Worm (Caenorhabditis elegans) whole organism, L4 larva: ENCODE data around the gene C39D10.8.

Experiments
- D1046.2 ChIP-seq: fragments of 200-800 bp; sonication (Bioruptor generic); IDR thresholded peaks from 2 replicates; pipeline ENCODE4 v1.3.6; 2022; ENCODE audit warnings: missing genetic modification characterization, missing compliant biosample characterization
- F26F4.8 ChIP-seq: fragments of 200-800 bp; sonication (Bioruptor generic); conservative IDR thresholded peaks from 2 replicates; pipeline ENCODE4 v1.3.6; 2022; ENCODE audit warnings: missing genetic modification characterization, missing compliant biosample characterization
- F37D6.2 ChIP-seq: sonication (generic microtip); optimal IDR thresholded peaks from 2 replicates; lab custom pipeline; 2016; ENCODE audit warnings: mild to moderate bottlenecking, missing genetic modification characterization, missing compliant biosample characterization
- F49E8.2 ChIP-seq: sonication (generic microtip); optimal IDR thresholded peaks from 2 replicates; lab custom pipeline; 2016; ENCODE audit warnings: missing compliant biosample characterization, mild to moderate bottlenecking, missing genetic modification characterization, borderline replicate concordance
- R02D3.7 ChIP-seq: fragments of 150-350 bp; sonication (generic microtip); optimal IDR thresholded peaks from 3 replicates; lab custom pipeline; 2014; ENCODE audit warnings: missing biosample characterization, missing genetic modification characterization
- Y48G9A.11 ChIP-seq: fragments of 200-800 bp; sonication (Bioruptor generic); IDR thresholded peaks from 2 replicates; pipeline ENCODE4 v1.3.6; 2022; ENCODE audit warnings: missing genetic modification reagents, missing genetic modification characterization, missing compliant biosample characterization
- Y5F2A.4 ChIP-seq: fragments of 200-800 bp; sonication (Bioruptor generic); optimal IDR thresholded peaks from 2 replicates; lab custom pipeline; 2018; ENCODE audit warnings: mild to moderate bottlenecking, missing genetic modification characterization, missing compliant biosample characterization
- Y75B8A.6 ChIP-seq: fragments of 200-800 bp; sonication (Bioruptor generic); IDR thresholded peaks from 2 replicates; pipeline ENCODE4 v1.3.6; 2022; ENCODE audit warnings: missing genetic modification reagents, missing genetic modification characterization, missing compliant biosample characterization
- ZK546.5 ChIP-seq, 2 experiments: sonication (generic microtip); optimal IDR thresholded peaks; 2 replicates each; lab custom pipeline; 2017; ENCODE audit warnings: missing biosample characterization in 2 of 2, missing genetic modification characterization in 2 of 2
- aha-1 ChIP-seq: fragments of 150-350 bp; peaks from one replicate; lab custom pipeline; 2014; ENCODE audit warnings: missing biosample characterization, missing genetic modification characterization
- aly-2 ChIP-seq: sonication (generic microtip); optimal IDR thresholded peaks from 2 replicates; lab custom pipeline; 2018; ENCODE audit warnings: missing biosample characterization, missing genetic modification characterization
- arid-1 ChIP-seq: fragments of 200-800 bp; sonication (Bioruptor generic); conservative IDR thresholded peaks from 2 replicates; pipeline ENCODE4 v1.3.6; 2022; ENCODE audit warnings: missing genetic modification reagents, missing genetic modification characterization, missing compliant biosample characterization
- ceh-20 ChIP-seq: fragments of 200-800 bp; sonication (Bioruptor generic); IDR thresholded peaks from 2 replicates; pipeline ENCODE4 v1.3.6; 2022; ENCODE audit warnings: missing genetic modification reagents, missing genetic modification characterization, missing compliant biosample characterization
- ctbp-1 ChIP-seq: fragments of 200-800 bp; sonication (Bioruptor generic); IDR thresholded peaks from 2 replicates; pipeline ENCODE4 v1.3.6; 2022; ENCODE audit warnings: missing genetic modification reagents, missing genetic modification characterization, missing compliant biosample characterization
- daf-16 ChIP-seq, 3 experiments: sonication (generic microtip); optimal IDR thresholded peaks; 2 replicates each; lab custom pipeline; 2016 to 2017; ENCODE audit warnings: missing genetic modification characterization in 3 of 3, missing genetic modification reagents in 3 of 3, mild to moderate bottlenecking in 2 of 3, missing compliant biosample characterization in 2 of 3, missing biosample characterization in 1 of 3, moderate library complexity in 1 of 3
- dve-1 ChIP-seq: sonication (generic microtip); optimal IDR thresholded peaks from 2 replicates; lab custom pipeline; 2017; ENCODE audit warnings: antibody characterized with exemption, mild to moderate bottlenecking, missing genetic modification characterization, missing compliant biosample characterization; ENCODE audit not compliant: insufficient read depth
- egl-27 ChIP-seq: sonication (generic microtip); optimal IDR thresholded peaks from 3 replicates; lab custom pipeline; 2017; ENCODE audit warnings: missing biosample characterization, missing genetic modification reagents, missing genetic modification characterization
- jun-1 ChIP-seq: fragments of 150-350 bp; optimal IDR thresholded peaks from 2 replicates; lab custom pipeline; 2014; ENCODE audit warnings: missing biosample characterization, missing genetic modification reagents, missing genetic modification characterization
- lin-13 ChIP-seq: fragments of 150-350 bp; optimal IDR thresholded peaks from 2 replicates; lab custom pipeline; 2014; ENCODE audit warnings: missing biosample characterization, missing genetic modification reagents, missing genetic modification characterization
- mdl-1 ChIP-seq, 2 experiments: fragments of 150-350 bp in 1 of 2; sonication (generic microtip) in 1 of 2; optimal IDR thresholded peaks; 2 replicates each; lab custom pipeline; 2014 to 2017; ENCODE audit warnings: missing biosample characterization in 2 of 2, missing genetic modification characterization in 2 of 2
- mdt-29 ChIP-seq: fragments of 200-800 bp; sonication (Bioruptor generic); IDR thresholded peaks from 2 replicates; pipeline ENCODE4 v1.3.6; 2022; ENCODE audit warnings: missing genetic modification reagents, missing genetic modification characterization, missing compliant biosample characterization
- mxl-2 ChIP-seq: fragments of 200-800 bp; sonication (Bioruptor generic); conservative IDR thresholded peaks from 2 replicates; pipeline ENCODE4 v1.3.6; 2022; ENCODE audit warnings: missing genetic modification reagents, missing genetic modification characterization, missing compliant biosample characterization
- nhr-41 ChIP-seq: fragments of 200-800 bp; sonication (Bioruptor generic); IDR thresholded peaks from 2 replicates; pipeline ENCODE4 v1.3.6; 2022; ENCODE audit warnings: missing genetic modification reagents, missing genetic modification characterization, missing compliant biosample characterization
- nhr-6 ChIP-seq: fragments of 150-350 bp; optimal IDR thresholded peaks from 2 replicates; lab custom pipeline; 2014; ENCODE audit warnings: missing biosample characterization, missing genetic modification characterization
- pqm-1 ChIP-seq: sonication (generic microtip); optimal IDR thresholded peaks from 2 replicates; lab custom pipeline; 2017; ENCODE audit warnings: missing biosample characterization, missing genetic modification characterization
- rbr-2 ChIP-seq: sonication (generic microtip); optimal IDR thresholded peaks from 2 replicates; lab custom pipeline; 2016; ENCODE audit warnings: missing genotype, missing genetic modification characterization, missing compliant biosample characterization
- set-16 ChIP-seq: fragments of 200-800 bp; sonication (Bioruptor generic); IDR thresholded peaks from 2 replicates; pipeline ENCODE4 v1.3.6; 2022; ENCODE audit warnings: missing genetic modification reagents, missing genetic modification characterization, missing compliant biosample characterization
- snpc-4 ChIP-seq: fragments of 150-350 bp; optimal IDR thresholded peaks from 2 replicates; lab custom pipeline; 2014; ENCODE audit warnings: missing biosample characterization, missing genetic modification characterization
- spr-1 ChIP-seq: sonication (generic microtip); optimal IDR thresholded peaks from 2 replicates; lab custom pipeline; 2016; ENCODE audit warnings: mild to moderate bottlenecking, missing genetic modification characterization, missing compliant biosample characterization
- unc-62 ChIP-seq, 3 experiments: fragments of 150-350 bp in 1 of 3; sonication (generic microtip); optimal IDR thresholded peaks in 2 of 3; peaks in 1 of 3; 1 replicate in 1 of 3; 2 replicates in 2 of 3; lab custom pipeline; 2014 to 2017; ENCODE audit warnings: missing biosample characterization in 3 of 3, missing genetic modification characterization in 3 of 3, missing genetic modification reagents in 3 of 3, missing genotype in 1 of 3
- zfp-2 ChIP-seq: sonication (generic microtip); optimal IDR thresholded peaks from 2 replicates; lab custom pipeline; 2016; ENCODE audit warnings: mild to moderate bottlenecking, missing genetic modification characterization, missing compliant biosample characterization
- ztf-11 ChIP-seq: fragments of 150-350 bp; optimal IDR thresholded peaks from 2 replicates; lab custom pipeline; 2014; ENCODE audit warnings: missing biosample characterization, missing genetic modification characterization

C39D10.8 gene

DNA sequence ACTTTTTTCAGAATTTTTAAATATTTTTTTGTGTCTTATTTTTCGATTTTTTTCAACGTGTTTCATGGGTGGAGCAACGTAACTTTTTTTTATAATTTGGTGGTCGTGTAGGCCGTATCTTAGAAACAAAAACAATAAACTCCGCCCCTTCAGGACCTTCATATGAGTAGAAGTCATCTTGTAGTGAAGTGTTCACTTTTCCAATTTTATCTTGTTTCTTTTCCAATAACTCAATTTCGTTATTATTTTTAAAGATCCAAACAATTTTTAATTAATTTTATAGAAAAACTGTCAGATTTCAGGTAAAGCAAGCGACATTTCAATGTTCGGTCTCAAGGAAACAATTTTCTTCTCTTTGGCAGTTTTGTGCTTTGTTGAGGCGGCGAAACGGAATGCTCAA lies 8.2 kb upstream of the C39D10.8 start, which contains the start of gene C39D10.2:
Gene C39D10.2 (plus strand): TSS at position 301 of the 400 bp plus-strand sequence.
- TF ChIP-seq set-16: no peak
- TF ChIP-seq zfp-2 (tag; lab: Kevin White, UChicago): no peak
- TF ChIP-seq nhr-41 (GFP tag; lab: Robert Waterston, UW): no peak
- no peak for TF ChIP-seq F49E8.2 (tag; lab: Kevin White, UChicago)
- no peak for TF ChIP-seq R02D3.7 (tag; lab: Kevin White, UChicago)
- TF ChIP-seq ztf-11 (tag; lab: Kevin White, UChicago): no peak

DNA sequence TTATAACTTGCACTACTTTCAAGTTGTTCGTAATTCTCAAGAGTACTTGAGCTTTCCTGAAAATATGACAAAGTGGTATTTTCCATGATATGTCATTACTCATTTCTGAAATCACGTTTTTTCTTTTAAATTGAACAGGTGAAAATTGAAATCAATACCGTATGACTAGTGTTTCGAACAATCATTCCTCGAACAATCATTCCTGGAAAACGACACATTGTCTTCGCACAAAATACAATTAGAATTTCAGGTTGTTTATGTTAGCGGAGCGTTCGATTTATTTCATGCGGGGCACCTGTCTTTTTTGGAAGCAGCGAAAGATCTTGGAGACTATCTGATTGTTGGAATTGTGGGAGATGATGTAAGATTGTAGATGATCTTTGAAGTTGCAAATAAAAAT lies 5.5 kb upstream of the C39D10.8 start:
- peak; percentile 23 for TF ChIP-seq aha-1
- no peak for TF ChIP-seq Y48G9A.11
- peak in 1 of 2 experiments; percentile 63 for TF ChIP-seq unc-62 (GFP tag; optimal IDR thresholded peaks at IDR 0.05 in 1 of 2; lab: Kevin White, UChicago)
- no peak for TF ChIP-seq unc-62 (tag; optimal IDR thresholded peaks at IDR 0.05; lab: Kevin White, UChicago)

DNA sequence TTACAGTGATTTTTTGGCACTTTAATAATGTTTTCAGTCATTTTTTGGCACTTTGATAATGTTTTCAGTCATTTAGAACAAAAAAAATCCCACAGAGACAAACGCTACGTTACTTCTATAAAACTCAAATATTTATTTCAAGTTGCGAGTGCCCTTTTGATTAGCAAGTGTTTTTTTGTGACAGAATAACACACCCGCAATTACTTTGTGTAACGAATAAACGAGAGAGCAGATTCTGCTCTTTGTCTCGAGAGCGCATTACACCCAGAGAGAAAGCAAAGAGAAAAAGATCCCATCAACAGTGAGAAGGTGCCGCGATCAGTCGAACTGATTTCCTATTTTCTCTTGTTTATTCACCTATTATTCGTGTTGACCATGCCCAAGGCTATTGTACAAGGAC lies 3.2 kb upstream of the C39D10.8 start, which contains the start of gene pcyt-2.2:
Gene pcyt-2.2 (plus strand): TSS at position 301 of the 400 bp plus-strand sequence.
- TF ChIP-seq jun-1 (tag; lab: Kevin White, UChicago) (no peak), pqm-1 (tag; lab: Kevin White, UChicago) (no peak), F37D6.2 (tag; lab: Kevin White, UChicago) (no peak), daf-16 (GFP tag; optimal IDR thresholded peaks at IDR 0.05; lab: Kevin White, UChicago) (peak in 1 of 2 experiments; percentile 47), daf-16 (tag; optimal IDR thresholded peaks at IDR 0.05; lab: Kevin White, UChicago) (no peak), unc-62 (GFP tag; optimal IDR thresholded peaks at IDR 0.05 in 1 of 2; lab: Kevin White, UChicago) (no peak), unc-62 (tag; optimal IDR thresholded peaks at IDR 0.05; lab: Kevin White, UChicago) (no peak), zfp-2 (tag; lab: Kevin White, UChicago) (no peak), snpc-4 (tag; lab: Kevin White, UChicago) (no peak)

- TF ChIP-seq ZK546.5 (tag; optimal IDR thresholded peaks at IDR 0.05; lab: Kevin White, UChicago) (no peak), R02D3.7 (tag; lab: Kevin White, UChicago) (no peak), set-16 (no peak), mxl-2 (GFP tag; lab: Robert Waterston, UW) (no peak), ceh-20 (GFP tag; lab: Robert Waterston, UW) (no peak), dve-1 (tag; lab: Kevin White, UChicago) (no peak), nhr-6 (peak; percentile 75), spr-1 (tag; lab: Kevin White, UChicago) (no peak), lin-13 (GFP tag; lab: Kevin White, UChicago) (no peak), mdl-1 (tag; optimal IDR thresholded peaks at IDR 0.05; lab: Kevin White, UChicago) (no peak), unc-62 (GFP tag; optimal IDR thresholded peaks at IDR 0.05 in 1 of 2; lab: Kevin White, UChicago) (peak in 1 of 2 experiments; percentile 15), unc-62 (tag; optimal IDR thresholded peaks at IDR 0.05; lab: Kevin White, UChicago) (no peak), mdt-29 (GFP tag; lab: Robert Waterston, UW) (no peak), D1046.2 (GFP tag; lab: Robert Waterston, UW) (no peak), rbr-2 (tag; lab: Kevin White, UChicago) (no peak), F26F4.8 (no peak), ctbp-1 (GFP tag; lab: Robert Waterston, UW) (no peak), egl-27 (no peak), aha-1 (peak; percentile 82), Y75B8A.6 (GFP tag; lab: Robert Waterston, UW) (no peak), arid-1 (GFP tag; lab: Robert Waterston, UW) (no peak)
These were observed 559 bp upstream of the C39D10.8 start for ce11 chrX:7881307-7881706.

ce11 chrX:7875854-7876253 lies 4.9 kb downstream of the C39D10.8 start, which contains the start of gene cca-1:
TSS of gene cca-1 (minus strand) at chrX:7875954.
- TF ChIP-seq F49E8.2 (tag; lab: Kevin White, UChicago) (no peak), aly-2 (tag; lab: Kevin White, UChicago) (no peak), Y5F2A.4 (GFP tag; lab: Kevin White, UChicago) (no peak), dve-1 (tag; lab: Kevin White, UChicago) (no peak), nhr-41 (GFP tag; lab: Robert Waterston, UW) (no peak), snpc-4 (tag; lab: Kevin White, UChicago) (no peak)
